Worm (Caenorhabditis elegans): Measurements from ENCODE around the gene C44B12.9.

The C44B12.9 gene

DNA sequence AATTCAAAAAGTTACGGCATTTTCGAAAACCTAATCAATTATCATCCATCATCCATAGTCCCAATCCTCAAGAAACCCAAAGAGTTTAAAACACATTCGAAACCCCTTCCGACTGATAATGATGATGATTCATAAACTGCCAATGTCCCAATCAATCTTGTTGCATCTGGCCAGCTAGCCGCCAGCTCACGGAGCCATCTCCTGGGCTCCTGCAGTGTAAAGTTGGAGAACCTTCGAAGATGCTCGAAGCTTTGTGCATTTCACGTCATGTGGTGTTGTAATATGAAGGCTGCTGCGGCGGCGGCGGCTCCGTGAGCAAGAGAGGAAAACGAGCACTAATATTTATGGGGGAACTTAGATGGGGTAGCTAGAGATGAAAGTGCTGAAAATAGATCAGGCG, 3.6 kb upstream of the C44B12.9 start (continued):
- TF ChIP-seq dpl-1 (GFP tag; optimal IDR thresholded peaks at IDR 0.05), result no peak
- peak; percentile 7 for TF ChIP-seq xbp-1 (tag; optimal IDR thresholded peaks at IDR 0.05)
- TF ChIP-seq ceh-8 (GFP tag; optimal IDR thresholded peaks at IDR 0.05), result no peak
- no peak for TF ChIP-seq nhr-76 (tag; optimal IDR thresholded peaks at IDR 0.05)
- no peak for TF ChIP-seq vab-15 (tag; optimal IDR thresholded peaks at IDR 0.05)
- TF ChIP-seq unc-62 (GFP tag; optimal IDR thresholded peaks at IDR 0.05), result no peak
- peak; percentile 80 for TF ChIP-seq lin-14 (GFP tag; optimal IDR thresholded peaks at IDR 0.05)
- peak; percentile 44 for TF ChIP-seq unc-130 (tag; optimal IDR thresholded peaks at IDR 0.05)
- TF ChIP-seq nhr-12 (tag; optimal IDR thresholded peaks at IDR 0.05), result no peak
- TF ChIP-seq mef-2 (tag; optimal IDR thresholded peaks at IDR 0.05), result no peak
- TF ChIP-seq C16A3.4 (tag; optimal IDR thresholded peaks at IDR 0.05), result no peak
- no peak for TF ChIP-seq isw-1 (GFP tag; IDR thresholded peaks at IDR 0.05)
- no peak for TF ChIP-seq aly-2 (tag; optimal IDR thresholded peaks at IDR 0.05)
- TF ChIP-seq sptf-1 (tag; optimal IDR thresholded peaks at IDR 0.05), result no peak
- TF ChIP-seq swsn-7 (tag; optimal IDR thresholded peaks at IDR 0.05), result peak; percentile 50
- no peak for TF ChIP-seq nhr-90 (tag; optimal IDR thresholded peaks at IDR 0.05; ENCODE audit: poor library complexity)
- no peak for TF ChIP-seq aha-1 (tag; optimal IDR thresholded peaks at IDR 0.05)
- peak; percentile 12 for TF ChIP-seq fos-1 (tag; optimal IDR thresholded peaks at IDR 0.05)
- no peak for TF ChIP-seq F16B12.6 (tag; optimal IDR thresholded peaks at IDR 0.05)
- no peak for TF ChIP-seq ceh-63 (GFP tag; optimal IDR thresholded peaks at IDR 0.05)
- no peak for TF ChIP-seq pqm-1 (tag; optimal IDR thresholded peaks at IDR 0.05)
- TF ChIP-seq ceh-90 (tag; optimal IDR thresholded peaks at IDR 0.05), result no peak
- TF ChIP-seq nhr-19 (GFP tag; conservative IDR thresholded peaks at IDR 0.05), result peak; percentile 63
- no peak for TF ChIP-seq hpl-2 (GFP tag; optimal IDR thresholded peaks at IDR 0.05)
- TF ChIP-seq ces-1 (GFP tag; optimal IDR thresholded peaks at IDR 0.05), result no peak
- no peak for TF ChIP-seq unc-30 (tag; optimal IDR thresholded peaks at IDR 0.05)
- peak; percentile 50 for TF ChIP-seq nhr-20 (tag; optimal IDR thresholded peaks at IDR 0.05)
- TF ChIP-seq ets-5 (GFP tag; IDR thresholded peaks at IDR 0.05), result no peak
- peak; percentile 28 for TF ChIP-seq nhr-47 (tag; optimal IDR thresholded peaks at IDR 0.05)

DNA sequence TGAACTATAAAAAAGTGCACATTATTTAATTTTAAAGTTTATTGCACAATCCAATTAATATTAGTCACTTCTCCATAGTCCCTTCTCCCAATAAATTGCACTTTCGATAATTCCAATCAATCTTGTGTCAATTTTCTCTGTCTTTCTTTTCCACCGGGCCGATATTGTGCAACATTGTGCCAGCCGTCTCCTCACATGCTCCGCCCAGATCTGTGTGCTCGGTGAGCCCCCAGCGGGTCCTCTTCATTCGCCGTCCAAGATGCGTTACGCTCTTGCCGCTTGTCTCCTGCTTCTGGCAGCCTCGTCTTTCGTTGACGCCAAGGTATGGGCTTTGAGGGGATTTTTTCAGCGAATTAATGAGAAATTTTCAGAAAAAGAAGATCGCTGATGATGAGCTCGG, 2.8 kb upstream of the C44B12.9 start, which contains the start of gene ost-1:
Gene ost-1 (plus strand): TSS at position 207 of the 400 bp plus-strand sequence.
- TF ChIP-seq nhr-12 (tag; optimal IDR thresholded peaks at IDR 0.05), result no peak
- TF ChIP-seq ceh-82 (tag; optimal IDR thresholded peaks at IDR 0.05), result no peak
- TF ChIP-seq lsy-2 (tag; optimal IDR thresholded peaks at IDR 0.05), result peak in 1 of 2 experiments; percentile 19
- TF ChIP-seq lin-15B (tag; optimal IDR thresholded peaks at IDR 0.05), result no peak
- no peak for TF ChIP-seq efl-3 (GFP tag; optimal IDR thresholded peaks at IDR 0.05)
- TF ChIP-seq mef-2 (tag; optimal IDR thresholded peaks at IDR 0.05), result no peak
- TF ChIP-seq nhr-71 (tag; optimal IDR thresholded peaks at IDR 0.05), result peak; percentile 53
- peak; percentile 75 for TF ChIP-seq lin-39 (tag; optimal IDR thresholded peaks at IDR 0.05)
- TF ChIP-seq vab-15 (tag; optimal IDR thresholded peaks at IDR 0.05), result no peak
- TF ChIP-seq egl-13 (tag; optimal IDR thresholded peaks at IDR 0.05), result no peak
- TF ChIP-seq pag-3 (tag; optimal IDR thresholded peaks at IDR 0.05; ENCODE audit: borderline replicate concordance, insufficient read depth), result no peak
- no peak for TF ChIP-seq irx-1 (tag; optimal IDR thresholded peaks at IDR 0.05)
- TF ChIP-seq jun-1 (tag; optimal IDR thresholded peaks at IDR 0.05), result no peak
- no peak for TF ChIP-seq zag-1 (tag; optimal IDR thresholded peaks at IDR 0.05)
- no peak for TF ChIP-seq tlp-1 (tag; optimal IDR thresholded peaks at IDR 0.05)
- TF ChIP-seq nhr-76 (tag; optimal IDR thresholded peaks at IDR 0.05), result no peak
- no peak for TF ChIP-seq nhr-77 (tag; optimal IDR thresholded peaks at IDR 0.05)
- no peak for TF ChIP-seq lir-3 (tag; optimal IDR thresholded peaks at IDR 0.05; ENCODE audit: poor library complexity)
- no peak for TF ChIP-seq snu-23 (GFP tag; optimal IDR thresholded peaks at IDR 0.05)
- no peak for TF ChIP-seq unc-86 (tag; optimal IDR thresholded peaks at IDR 0.05)
- no peak for TF ChIP-seq dpl-1 (GFP tag; optimal IDR thresholded peaks at IDR 0.05)
- TF ChIP-seq swsn-7 (tag; optimal IDR thresholded peaks at IDR 0.05), result no peak
- TF ChIP-seq sptf-1 (tag; optimal IDR thresholded peaks at IDR 0.05), result no peak
- no peak for TF ChIP-seq fkh-10 (GFP tag; optimal IDR thresholded peaks at IDR 0.05)
- no peak for TF ChIP-seq nhr-11 (tag; optimal IDR thresholded peaks at IDR 0.05)
- TF ChIP-seq ceh-90 (tag; optimal IDR thresholded peaks at IDR 0.05), result no peak
- TF ChIP-seq lin-14 (GFP tag; optimal IDR thresholded peaks at IDR 0.05), result peak; percentile 17
- TF ChIP-seq aly-2 (tag; optimal IDR thresholded peaks at IDR 0.05), result no peak
- no peak for TF ChIP-seq mab-9 (GFP tag; IDR thresholded peaks at IDR 0.05)
- TF ChIP-seq nhr-85 (tag), result no peak
- no peak for TF ChIP-seq nhr-19 (GFP tag; conservative IDR thresholded peaks at IDR 0.05)
- TF ChIP-seq lin-13 (GFP tag; optimal IDR thresholded peaks at IDR 0.05), result no peak
- no peak for TF ChIP-seq ztf-11 (tag; optimal IDR thresholded peaks at IDR 0.05)
- no peak for TF ChIP-seq unc-30 (tag; optimal IDR thresholded peaks at IDR 0.05)
- no peak for TF ChIP-seq skn-1 (tag; optimal IDR thresholded peaks at IDR 0.05)
